Worm (Caenorhabditis elegans): ENCODE data around the gene spe-51.
A peak's percentile ranks its signal among the peaks of the same experiment; 100 is the strongest.

The spe-51 gene

ce11 chrIV:4660151-4661041, 32.2 kb upstream of the spe-51 start, which contains the start of the genes F29B9.11 and jmjd-1.2 (continued):
- TF ChIP-seq ces-1 (GFP tag; optimal IDR thresholded peaks at IDR 0.05), result no peak
- TF ChIP-seq ceh-44 (GFP tag; IDR thresholded peaks at IDR 0.05), result peak; percentile 83
- peak; percentile 74 for TF ChIP-seq snpc-1.2 (GFP tag; IDR thresholded peaks at IDR 0.05)
- peak; percentile 82 for TF ChIP-seq hlh-30 (tag; optimal IDR thresholded peaks at IDR 0.05; ENCODE audit: insufficient read depth)
- TF ChIP-seq spr-1 (tag; optimal IDR thresholded peaks at IDR 0.05), result peak; percentile 73
- TF ChIP-seq nhr-25 (tag; optimal IDR thresholded peaks at IDR 0.05; ENCODE audit: borderline replicate concordance, insufficient read depth), result peak; percentile 90
- TF ChIP-seq ceh-20 (GFP tag; IDR thresholded peaks at IDR 0.05), result peak; percentile 87; the same call in 1 of the 2 replicates
- no peak for TF ChIP-seq lir-3 (tag; optimal IDR thresholded peaks at IDR 0.05)
- peak; percentile 53 for TF ChIP-seq spr-3 (GFP tag; optimal IDR thresholded peaks at IDR 0.05)
- TF ChIP-seq gei-8 (GFP tag; optimal IDR thresholded peaks at IDR 0.05), result no peak
- no peak for TF ChIP-seq ceh-62 (tag; optimal IDR thresholded peaks at IDR 0.05)
- TF ChIP-seq mep-1 (tag; optimal IDR thresholded peaks at IDR 0.05), result peak; percentile 95
- TF ChIP-seq lsy-2 (tag; optimal IDR thresholded peaks at IDR 0.05), result peak; percentile 88 to 93
- TF ChIP-seq skn-1 (tag; optimal IDR thresholded peaks at IDR 0.05), result no peak
- TF ChIP-seq ztf-11 (tag; optimal IDR thresholded peaks at IDR 0.05), result no peak
- TF ChIP-seq zag-1 (tag; optimal IDR thresholded peaks at IDR 0.05), result no peak
- TF ChIP-seq mdt-29 (GFP tag; IDR thresholded peaks at IDR 0.05), result peak; percentile 67; the same call in 1 of the 2 replicates
- no peak for TF ChIP-seq daf-8 (GFP tag; IDR thresholded peaks at IDR 0.05)
- TF ChIP-seq lin-15B (tag; optimal IDR thresholded peaks at IDR 0.05), result no peak
- TF ChIP-seq T26A8.4 (GFP tag; IDR thresholded peaks at IDR 0.05), result peak; percentile 82
- no peak for TF ChIP-seq lim-7 (GFP tag; IDR thresholded peaks at IDR 0.05)
- peak; percentile 63; the same call in 1 of the 2 replicates for TF ChIP-seq set-16 (GFP tag; IDR thresholded peaks at IDR 0.05)
- TF ChIP-seq dmd-6 (GFP tag; IDR thresholded peaks at IDR 0.05), result peak; percentile 85
- peak; percentile 79 for TF ChIP-seq nhr-42 (GFP tag; IDR thresholded peaks at IDR 0.05)
- TF ChIP-seq ztf-7 (tag; optimal IDR thresholded peaks at IDR 0.05), result peak; percentile 30
- TF ChIP-seq nhr-102 (tag; optimal IDR thresholded peaks at IDR 0.05), result peak; percentile 89
- TF ChIP-seq zip-11 (GFP tag; IDR thresholded peaks at IDR 0.05), result no peak
- no peak for TF ChIP-seq ama-1 (optimal IDR thresholded peaks at IDR 0.05)
- TF ChIP-seq ZK546.5 (tag; optimal IDR thresholded peaks at IDR 0.05), result peak in 1 of 2 experiments; percentile 44
- no peak for TF ChIP-seq daf-19 (GFP tag; conservative IDR thresholded peaks at IDR 0.05)
- peak; percentile 79; the same call in 1 of the 2 replicates for TF ChIP-seq tra-1 (GFP tag; IDR thresholded peaks at IDR 0.05)
- peak; percentile 80; the same call in 1 of the 2 replicates for TF ChIP-seq Y75B8A.6 (GFP tag; IDR thresholded peaks at IDR 0.05)
- peak; percentile 48; the same call in 1 of the 2 replicates for TF ChIP-seq ctbp-1 (GFP tag; IDR thresholded peaks at IDR 0.05)
- 0 out of 2 replicates have a peak, but pooled peaks have one; percentile 25 for TF ChIP-seq php-3 (GFP tag; IDR thresholded peaks at IDR 0.05)
- TF ChIP-seq Y5F2A.4 (GFP tag; optimal IDR thresholded peaks at IDR 0.05), result no peak
- TF ChIP-seq ceh-82 (tag; optimal IDR thresholded peaks at IDR 0.05), result no peak
- no peak for TF ChIP-seq Y105C5A.15 (GFP tag; IDR thresholded peaks at IDR 0.05)
- peak; percentile 65 for TF ChIP-seq Y48G9A.11 (GFP tag; IDR thresholded peaks at IDR 0.05)
- TF ChIP-seq vab-7 (GFP tag; IDR thresholded peaks at IDR 0.05), result peak; percentile 76
- TF ChIP-seq nhr-76 (tag; optimal IDR thresholded peaks at IDR 0.05), result no peak
- peak; percentile 69 for TF ChIP-seq F49E8.2 (tag; optimal IDR thresholded peaks at IDR 0.05; ENCODE audit: borderline replicate concordance)
- TF ChIP-seq lin-38 (GFP tag; IDR thresholded peaks at IDR 0.05), result peak; percentile 88
- peak; percentile 93 for TF ChIP-seq hlh-11 (tag; optimal IDR thresholded peaks at IDR 0.05)
- no peak for TF ChIP-seq egl-27 (tag; optimal IDR thresholded peaks at IDR 0.05)
- TF ChIP-seq mxl-3 (GFP tag; optimal IDR thresholded peaks at IDR 0.05), result peak; percentile 76
- no peak for TF ChIP-seq snpc-4 (tag; optimal IDR thresholded peaks at IDR 0.05)
- TF ChIP-seq ceh-32 (tag; optimal IDR thresholded peaks at IDR 0.05; ENCODE audit: poor library complexity), result no peak
- TF ChIP-seq unc-39 (tag; optimal IDR thresholded peaks at IDR 0.05), result no peak
- TF ChIP-seq zfp-3 (GFP tag; conservative IDR thresholded peaks at IDR 0.05), result peak; percentile 75; the same call in 1 of the 2 replicates
